Fruit fly (Drosophila melanogaster): Measurements from ENCODE around the gene CG31345.

CG31345 gene

DNA sequence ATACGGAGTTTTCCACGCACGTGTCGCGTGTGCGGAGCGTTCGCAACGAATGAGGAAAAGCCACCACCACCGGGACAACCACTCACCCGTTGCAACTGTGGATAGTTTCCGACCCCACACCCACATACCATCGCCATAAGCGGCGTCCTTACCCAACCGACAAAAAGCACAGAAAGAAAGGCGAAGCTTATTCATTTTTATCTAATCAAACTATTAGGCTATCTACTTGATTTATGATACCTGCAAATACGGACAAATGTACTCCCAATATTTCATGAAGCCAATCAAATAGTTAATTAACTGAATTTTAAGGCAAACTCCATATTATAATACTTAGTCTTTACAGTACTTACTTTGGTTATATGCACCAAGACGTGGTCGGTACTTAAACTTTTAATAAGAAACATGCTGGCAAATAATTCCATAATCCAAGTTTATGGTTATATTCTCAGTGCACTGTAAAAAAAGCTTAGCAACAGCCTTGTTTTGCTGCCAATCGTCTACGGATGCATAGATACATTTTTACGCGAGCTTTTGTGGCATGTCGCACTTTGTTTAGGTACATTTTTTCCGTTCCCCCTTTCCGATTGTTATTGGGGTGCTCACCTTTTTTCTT, at the start of gene CG31345:
Gene CG31345 (minus strand): TSS at position 51 of the 616 bp plus-strand sequence.
- TF ChIP-seq CG4318 (GFP tag; optimal IDR thresholded peaks at IDR 0.05): no peak
- no peak for TF ChIP-seq Sox14 (GFP tag; optimal IDR thresholded peaks at IDR 0.05)
- no peak for TF ChIP-seq CG6792 (GFP tag; optimal IDR thresholded peaks at IDR 0.05)
- TF ChIP-seq pdm3 (GFP tag; optimal IDR thresholded peaks at IDR 0.05): no peak
- TF ChIP-seq eg (GFP tag; IDR thresholded peaks at IDR 0.05): no peak
- no peak for TF ChIP-seq cyc (GFP tag; optimal IDR thresholded peaks at IDR 0.05)
- no peak for TF ChIP-seq fd59A (GFP tag; optimal IDR thresholded peaks at IDR 0.05)
- no peak for TF ChIP-seq topi (GFP tag; optimal IDR thresholded peaks at IDR 0.05)

DNA sequence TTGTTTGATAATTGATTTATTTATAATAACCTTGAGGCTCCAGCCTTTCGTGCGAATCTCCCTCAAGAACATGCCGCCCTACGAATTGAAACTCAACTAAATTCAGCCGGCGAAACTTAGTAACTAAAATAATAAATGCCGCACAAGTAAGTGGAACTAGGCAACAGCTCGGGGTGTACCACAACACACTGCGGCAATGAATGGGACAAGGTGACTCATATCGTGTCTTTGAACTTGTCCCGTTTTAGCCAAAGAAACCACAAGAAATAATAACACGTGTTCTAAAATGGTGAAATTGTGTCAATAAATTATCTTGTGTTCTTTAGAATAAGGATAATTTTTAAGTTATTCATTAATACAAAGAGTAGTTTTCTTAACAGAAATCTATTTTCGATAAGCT, 42.3 kb upstream of the CG31345 start, which contains the start of gene CG10126:
Gene CG10126 (minus strand): TSS at position 101 of the 400 bp plus-strand sequence.
- TF ChIP-seq CG15336 (GFP tag; IDR thresholded peaks at IDR 0.05): no peak
- no peak for TF ChIP-seq CG6276 (GFP tag; optimal IDR thresholded peaks at IDR 0.05)
- no peak for TF ChIP-seq Met (GFP tag; optimal IDR thresholded peaks at IDR 0.05)
- no peak for TF ChIP-seq Hr4 (GFP tag; optimal IDR thresholded peaks at IDR 0.05)
- no peak for TF ChIP-seq Eip93F (GFP tag; optimal IDR thresholded peaks at IDR 0.05)
- TF ChIP-seq Smox (GFP tag; optimal IDR thresholded peaks at IDR 0.05): no peak
- no peak for TF ChIP-seq vri (GFP tag; optimal IDR thresholded peaks at IDR 0.05)

DNA sequence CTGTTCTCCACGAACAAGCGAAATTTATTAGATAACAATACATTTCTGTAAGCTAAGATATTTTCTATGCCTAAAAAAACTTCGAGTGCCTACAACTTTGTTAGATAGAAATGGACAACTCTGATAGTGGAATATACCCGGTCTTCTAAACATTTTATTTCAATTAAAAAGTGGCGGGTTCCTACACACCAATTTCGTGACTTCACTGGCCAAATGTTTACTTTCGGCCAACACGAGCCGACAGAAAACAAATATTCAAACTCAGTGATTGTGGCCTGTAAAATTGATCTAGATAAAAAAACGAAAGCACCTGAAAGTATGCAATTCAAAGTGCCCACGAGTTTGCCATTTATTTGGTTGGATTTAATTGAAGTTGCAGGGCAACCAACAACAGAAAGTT, 41.2 kb upstream of the CG31345 start:
- TF ChIP-seq CG10669 (GFP tag; optimal IDR thresholded peaks at IDR 0.05): no peak
- peak; percentile 61 for TF ChIP-seq fkh (GFP tag; optimal IDR thresholded peaks at IDR 0.05)

DNA sequence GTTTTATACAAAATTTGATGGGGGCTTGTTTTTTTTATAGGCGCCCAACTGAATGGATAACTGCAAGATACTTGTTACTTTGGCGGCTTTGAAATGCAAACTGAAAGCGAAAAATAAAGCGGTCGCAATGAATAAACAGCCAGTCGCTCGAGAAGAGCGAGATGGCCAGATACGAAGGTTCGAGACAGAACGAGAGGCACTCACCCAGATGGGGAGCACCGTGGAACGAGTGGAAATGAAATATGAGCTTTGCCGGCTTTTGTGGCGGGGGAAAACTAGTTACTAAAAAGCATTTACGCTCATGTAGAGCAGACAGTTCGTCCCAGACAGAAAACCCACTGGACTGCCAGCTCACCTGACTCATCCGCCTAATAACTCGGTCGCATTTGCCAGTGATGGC, 40.7 kb upstream of the CG31345 start:
- TF ChIP-seq CG11762 (GFP tag; optimal IDR thresholded peaks at IDR 0.05; ENCODE audit: insufficient read depth) (no peak), lz (GFP tag; optimal IDR thresholded peaks at IDR 0.05) (no peak), CG6163 (GFP tag; IDR thresholded peaks at IDR 0.05) (0 out of 3 replicates have a peak, but pooled peaks have one; percentile 42), CG6276 (GFP tag; optimal IDR thresholded peaks at IDR 0.05) (peak; percentile 4), CG16779 (tag; optimal IDR thresholded peaks at IDR 0.05) (no peak), vri (GFP tag; optimal IDR thresholded peaks at IDR 0.05) (no peak), eg (GFP tag; IDR thresholded peaks at IDR 0.05) (0 out of 3 replicates have a peak, but pooled peaks have one; percentile 36), fkh (GFP tag; optimal IDR thresholded peaks at IDR 0.05) (peak; percentile 14)

DNA sequence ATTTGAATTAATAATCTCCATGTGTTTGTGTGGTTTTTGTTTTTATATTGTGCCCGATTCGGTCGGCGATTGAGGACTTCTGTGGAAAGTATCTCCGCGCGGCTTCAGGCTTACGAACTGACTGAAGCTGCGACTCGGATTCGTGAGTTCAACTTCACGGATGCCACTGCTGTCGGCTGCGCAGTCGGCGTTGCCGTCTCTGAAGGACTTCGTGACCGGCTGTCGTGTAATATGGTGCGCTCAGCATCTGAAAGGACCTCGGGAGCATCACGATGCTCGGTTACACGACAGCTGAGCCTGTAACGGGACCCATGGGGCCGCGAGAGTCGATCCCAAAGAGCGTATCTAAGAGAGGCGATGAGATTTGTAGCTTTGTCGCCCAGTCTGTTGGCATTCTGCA, 31.5 kb upstream of the CG31345 start, which contains the start of gene beat-Va:
Gene beat-Va (minus strand): TSS at position 107 of the 400 bp plus-strand sequence.
- TF ChIP-seq eg (GFP tag; IDR thresholded peaks at IDR 0.05) (0 out of 3 replicates have a peak, but pooled peaks have one; percentile 9), CG6276 (GFP tag; optimal IDR thresholded peaks at IDR 0.05) (no peak), Hr4 (GFP tag; optimal IDR thresholded peaks at IDR 0.05) (no peak)

DNA sequence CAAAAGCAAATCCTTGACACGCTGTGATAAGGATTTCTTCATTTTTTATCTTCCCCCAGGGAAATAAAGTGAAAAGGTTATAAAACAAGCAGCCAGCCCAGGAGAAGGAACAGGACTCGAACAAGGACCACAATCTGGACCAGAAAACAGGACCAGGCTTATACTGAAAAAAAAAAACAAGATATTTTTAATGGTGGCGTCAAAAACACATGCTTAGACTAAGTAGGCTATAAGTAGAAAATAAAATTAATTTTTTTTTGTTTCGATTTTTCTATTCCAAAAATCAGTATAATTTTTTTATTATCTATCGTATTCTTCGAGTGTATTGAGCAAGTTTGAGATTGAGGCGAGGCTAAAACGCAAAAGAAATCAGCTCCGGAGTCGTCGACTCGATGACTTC, 11.0 kb upstream of the CG31345 start:
- peak; percentile 14 for TF ChIP-seq Eip78C (GFP tag)
- no peak for TF ChIP-seq CG6808 (GFP tag; optimal IDR thresholded peaks at IDR 0.05)

DNA sequence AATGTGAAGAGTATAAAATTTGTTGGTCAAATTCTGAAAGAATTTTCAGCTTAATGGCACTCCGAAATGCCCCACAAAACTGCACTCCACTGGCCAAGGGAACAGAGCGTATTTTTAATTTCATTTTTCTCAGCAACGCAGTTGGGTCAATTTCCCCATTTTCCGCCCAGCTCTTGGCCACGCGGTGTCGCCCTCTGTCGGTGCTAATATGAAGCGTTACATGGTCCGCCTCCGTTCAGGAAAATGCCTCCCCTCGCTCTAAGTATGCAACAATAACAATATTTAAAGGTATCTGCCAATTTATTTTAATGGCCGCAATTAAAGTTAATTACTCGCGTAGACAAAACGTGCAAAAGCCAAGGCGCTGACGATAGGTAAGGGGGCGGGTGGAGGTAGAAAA, 13.5 kb downstream of the CG31345 start:
- TF ChIP-seq CG7368 (GFP tag; optimal IDR thresholded peaks at IDR 0.05): no peak
- TF ChIP-seq Hr38 (GFP tag; optimal IDR thresholded peaks at IDR 0.05): no peak
- TF ChIP-seq Ets96B (tag; optimal IDR thresholded peaks at IDR 0.05): no peak
- TF ChIP-seq fkh (GFP tag; optimal IDR thresholded peaks at IDR 0.05): no peak
- TF ChIP-seq Ets21C (GFP tag; optimal IDR thresholded peaks at IDR 0.05): no peak
- no peak for TF ChIP-seq CG11762 (GFP tag; optimal IDR thresholded peaks at IDR 0.05; ENCODE audit: insufficient read depth)
- no peak for TF ChIP-seq Gug (GFP tag; IDR thresholded peaks at IDR 0.05)
- TF ChIP-seq CG34406 (GFP tag; optimal IDR thresholded peaks at IDR 0.05): no peak
- TF ChIP-seq Hr4 (GFP tag; optimal IDR thresholded peaks at IDR 0.05): no peak
- TF ChIP-seq fd85E (GFP tag; optimal IDR thresholded peaks at IDR 0.05): no peak
- no peak for TF ChIP-seq eg (GFP tag; IDR thresholded peaks at IDR 0.05)
- TF ChIP-seq ss (GFP tag; optimal IDR thresholded peaks at IDR 0.05): no peak
- no peak for TF ChIP-seq CG6808 (GFP tag; optimal IDR thresholded peaks at IDR 0.05)
- no peak for TF ChIP-seq CG8319 (GFP tag; optimal IDR thresholded peaks at IDR 0.05)
- no peak for TF ChIP-seq topi (GFP tag; optimal IDR thresholded peaks at IDR 0.05)
